Worm (Caenorhabditis elegans) whole organism, L4 larva: ENCODE data around the gene T03D8.6.

Experiments
- D1046.2 ChIP-seq: fragments of 200-800 bp; sonication (Bioruptor generic); IDR thresholded peaks from 2 replicates; pipeline ENCODE4 v1.3.6; 2022; ENCODE audit warnings: missing genetic modification characterization, missing compliant biosample characterization
- F37D6.2 ChIP-seq: sonication (generic microtip); optimal IDR thresholded peaks from 2 replicates; lab custom pipeline; 2016; ENCODE audit warnings: mild to moderate bottlenecking, missing genetic modification characterization, missing compliant biosample characterization
- F49E8.2 ChIP-seq: sonication (generic microtip); optimal IDR thresholded peaks from 2 replicates; lab custom pipeline; 2016; ENCODE audit warnings: missing compliant biosample characterization, mild to moderate bottlenecking, missing genetic modification characterization, borderline replicate concordance
- R02D3.7 ChIP-seq: fragments of 150-350 bp; sonication (generic microtip); optimal IDR thresholded peaks from 3 replicates; lab custom pipeline; 2014; ENCODE audit warnings: missing biosample characterization, missing genetic modification characterization
- T20F7.1 ChIP-seq: fragments of 200-800 bp; sonication (Bioruptor generic); optimal IDR thresholded peaks from 2 replicates; lab custom pipeline; 2018; ENCODE audit warnings: mild to moderate bottlenecking, missing genetic modification characterization, missing compliant biosample characterization
- T26A8.4 ChIP-seq: fragments of 200-800 bp; sonication (Bioruptor generic); IDR thresholded peaks from 2 replicates; pipeline ENCODE4 v1.3.6; 2022; ENCODE audit warnings: missing genetic modification characterization, missing compliant biosample characterization
- Y105C5A.15 ChIP-seq: fragments of 200-800 bp; sonication (Bioruptor generic); IDR thresholded peaks from 2 replicates; pipeline ENCODE4 v1.3.6; 2022; ENCODE audit warnings: missing genetic modification characterization, missing compliant biosample characterization
- Y48G9A.11 ChIP-seq: fragments of 200-800 bp; sonication (Bioruptor generic); IDR thresholded peaks from 2 replicates; pipeline ENCODE4 v1.3.6; 2022; ENCODE audit warnings: missing genetic modification reagents, missing genetic modification characterization, missing compliant biosample characterization
- Y5F2A.4 ChIP-seq: fragments of 200-800 bp; sonication (Bioruptor generic); optimal IDR thresholded peaks from 2 replicates; lab custom pipeline; 2018; ENCODE audit warnings: mild to moderate bottlenecking, missing genetic modification characterization, missing compliant biosample characterization
- aha-1 ChIP-seq: fragments of 150-350 bp; peaks from one replicate; lab custom pipeline; 2014; ENCODE audit warnings: missing biosample characterization, missing genetic modification characterization
- attf-4 ChIP-seq: sonication (generic microtip); optimal IDR thresholded peaks from 3 replicates; lab custom pipeline; 2017; ENCODE audit warnings: missing biosample characterization, missing genetic modification characterization
- ceh-28 ChIP-seq: fragments of 150-350 bp; optimal IDR thresholded peaks from 2 replicates; lab custom pipeline; 2014; ENCODE audit warnings: missing biosample characterization, missing genetic modification reagents, missing genetic modification characterization
- ceh-32 ChIP-seq: sonication (generic microtip); optimal IDR thresholded peaks from 2 replicates; lab custom pipeline; 2016; ENCODE audit warnings: mild to moderate bottlenecking, missing genetic modification characterization, missing compliant biosample characterization; ENCODE audit not compliant: poor library complexity
- ceh-82 ChIP-seq: sonication (generic microtip); optimal IDR thresholded peaks from 2 replicates; lab custom pipeline; 2017; ENCODE audit warnings: missing biosample characterization, missing genetic modification characterization
- ces-1 ChIP-seq: fragments of 150-350 bp; sonication (generic microtip); optimal IDR thresholded peaks from 4 replicates; lab custom pipeline; 2014; ENCODE audit warnings: missing biosample characterization, missing genetic modification reagents, missing genetic modification characterization
- daf-16 ChIP-seq, 3 experiments: sonication (generic microtip); optimal IDR thresholded peaks; 2 replicates each; lab custom pipeline; 2016 to 2017; ENCODE audit warnings: missing genetic modification characterization in 3 of 3, missing genetic modification reagents in 3 of 3, mild to moderate bottlenecking in 2 of 3, missing compliant biosample characterization in 2 of 3, missing biosample characterization in 1 of 3, moderate library complexity in 1 of 3
- daf-19 ChIP-seq: fragments of 200-800 bp; sonication (Bioruptor generic); conservative IDR thresholded peaks from 2 replicates; pipeline ENCODE4 v1.3.6; 2022; ENCODE audit warnings: missing genetic modification characterization, missing compliant biosample characterization
- dmd-6 ChIP-seq: fragments of 200-800 bp; sonication (Bioruptor generic); IDR thresholded peaks from 2 replicates; pipeline ENCODE4 v1.3.6; 2022; ENCODE audit warnings: missing genetic modification reagents, missing genetic modification characterization, missing compliant biosample characterization
- dve-1 ChIP-seq: sonication (generic microtip); optimal IDR thresholded peaks from 2 replicates; lab custom pipeline; 2017; ENCODE audit warnings: antibody characterized with exemption, mild to moderate bottlenecking, missing genetic modification characterization, missing compliant biosample characterization; ENCODE audit not compliant: insufficient read depth
- fos-1 ChIP-seq: fragments of 150-350 bp; optimal IDR thresholded peaks from 2 replicates; lab custom pipeline; 2014; ENCODE audit warnings: missing biosample characterization, missing genetic modification characterization
- gei-8 ChIP-seq: fragments of 200-800 bp; sonication (Bioruptor generic); optimal IDR thresholded peaks from 2 replicates; lab custom pipeline; 2018; ENCODE audit warnings: mild to moderate bottlenecking, missing genetic modification characterization, missing compliant biosample characterization
- hif-1 ChIP-seq, 2 experiments: sonication (generic microtip); optimal IDR thresholded peaks; 2 replicates each; lab custom pipeline; 2016 to 2017; ENCODE audit warnings: missing compliant biosample characterization in 2 of 2, missing genetic modification characterization in 2 of 2, missing genetic modification reagents in 2 of 2, missing genotype in 2 of 2, mild to moderate bottlenecking in 1 of 2
- hlh-30 ChIP-seq: sonication (generic microtip); optimal IDR thresholded peaks from 2 replicates; lab custom pipeline; 2017; ENCODE audit warnings: antibody characterized with exemption, mild to moderate bottlenecking, missing genetic modification characterization, missing compliant biosample characterization; ENCODE audit not compliant: insufficient read depth
- lin-1 ChIP-seq: fragments of 200-800 bp; sonication (Bioruptor generic); IDR thresholded peaks from 2 replicates; pipeline ENCODE4 v1.3.6; 2022; ENCODE audit warnings: missing genetic modification reagents, missing genetic modification characterization, missing compliant biosample characterization
- lin-29 ChIP-seq: fragments of 200-800 bp; sonication (Bioruptor generic); IDR thresholded peaks from 2 replicates; pipeline ENCODE4 v1.3.6; 2022; ENCODE audit warnings: missing genetic modification reagents, missing genetic modification characterization, missing compliant biosample characterization
- lin-38 ChIP-seq: fragments of 200-800 bp; sonication (Bioruptor generic); IDR thresholded peaks from 2 replicates; pipeline ENCODE4 v1.3.6; 2022; ENCODE audit warnings: missing genetic modification reagents, missing genetic modification characterization, missing compliant biosample characterization
- lin-39 ChIP-seq: fragments of 150-350 bp; optimal IDR thresholded peaks from 2 replicates; lab custom pipeline; 2014; ENCODE audit warnings: missing biosample characterization, missing genetic modification reagents, missing genetic modification characterization
- lsy-2 ChIP-seq, 2 experiments: fragments of 150-350 bp in 1 of 2; sonication (generic microtip) in 1 of 2; optimal IDR thresholded peaks; 2 replicates each; lab custom pipeline; 2014 to 2017; ENCODE audit warnings: missing biosample characterization in 2 of 2, missing genetic modification characterization in 2 of 2
- madf-9 ChIP-seq: fragments of 200-800 bp; sonication (Bioruptor generic); conservative IDR thresholded peaks from 2 replicates; pipeline ENCODE4 v1.3.6; 2022; ENCODE audit warnings: missing genetic modification reagents, missing genetic modification characterization, missing compliant biosample characterization
- mdt-29 ChIP-seq: fragments of 200-800 bp; sonication (Bioruptor generic); IDR thresholded peaks from 2 replicates; pipeline ENCODE4 v1.3.6; 2022; ENCODE audit warnings: missing genetic modification reagents, missing genetic modification characterization, missing compliant biosample characterization
- mep-1 ChIP-seq: fragments of 150-350 bp; sonication (generic microtip); optimal IDR thresholded peaks from 3 replicates; lab custom pipeline; 2014; ENCODE audit warnings: missing biosample characterization, missing genetic modification characterization
- mxl-2 ChIP-seq: fragments of 200-800 bp; sonication (Bioruptor generic); conservative IDR thresholded peaks from 2 replicates; pipeline ENCODE4 v1.3.6; 2022; ENCODE audit warnings: missing genetic modification reagents, missing genetic modification characterization, missing compliant biosample characterization
- mxl-3 ChIP-seq: fragments of 200-800 bp; sonication (Bioruptor generic); optimal IDR thresholded peaks from 2 replicates; lab custom pipeline; 2018; ENCODE audit warnings: mild to moderate bottlenecking, missing genetic modification characterization, missing compliant biosample characterization
- nhr-102 ChIP-seq: sonication (generic microtip); optimal IDR thresholded peaks from 2 replicates; lab custom pipeline; 2016; ENCODE audit warnings: mild to moderate bottlenecking, missing genetic modification characterization, moderate library complexity, missing compliant biosample characterization
- nhr-11 ChIP-seq: fragments of 150-350 bp; optimal IDR thresholded peaks from 2 replicates; lab custom pipeline; 2014; ENCODE audit warnings: missing biosample characterization, missing genetic modification characterization
- nhr-41 ChIP-seq: fragments of 200-800 bp; sonication (Bioruptor generic); IDR thresholded peaks from 2 replicates; pipeline ENCODE4 v1.3.6; 2022; ENCODE audit warnings: missing genetic modification reagents, missing genetic modification characterization, missing compliant biosample characterization
- nhr-48 ChIP-seq: sonication (generic microtip); optimal IDR thresholded peaks from 2 replicates; lab custom pipeline; 2016; ENCODE audit warnings: mild to moderate bottlenecking, missing genetic modification characterization, missing compliant biosample characterization
- nhr-6 ChIP-seq: fragments of 150-350 bp; optimal IDR thresholded peaks from 2 replicates; lab custom pipeline; 2014; ENCODE audit warnings: missing biosample characterization, missing genetic modification characterization
- nhr-76 ChIP-seq: fragments of 150-350 bp; optimal IDR thresholded peaks from 2 replicates; lab custom pipeline; 2014; ENCODE audit warnings: missing biosample characterization, missing genetic modification characterization
- pha-4 ChIP-seq, 2 experiments: fragments of 150-350 bp in 1 of 2; fragments of 200-800 bp in 1 of 2; sonication (Bioruptor generic) in 1 of 2; IDR thresholded peaks in 1 of 2; optimal IDR thresholded peaks in 1 of 2; 2 replicates each; pipeline versions ENCODE4 v1.3.6 to Lab custom; 2014 to 2022; ENCODE audit warnings: missing genetic modification characterization in 2 of 2, missing genetic modification reagents in 2 of 2, missing biosample characterization in 1 of 2, missing compliant biosample characterization in 1 of 2
- pqm-1 ChIP-seq: sonication (generic microtip); optimal IDR thresholded peaks from 2 replicates; lab custom pipeline; 2017; ENCODE audit warnings: missing biosample characterization, missing genetic modification characterization
- snpc-1.2 ChIP-seq: fragments of 200-800 bp; sonication (Bioruptor generic); IDR thresholded peaks from 2 replicates; pipeline ENCODE4 v1.3.6; 2022; ENCODE audit warnings: missing genetic modification reagents, missing genetic modification characterization, missing compliant biosample characterization
- spr-3 ChIP-seq: fragments of 200-800 bp; sonication (Bioruptor generic); optimal IDR thresholded peaks from 2 replicates; lab custom pipeline; 2018; ENCODE audit warnings: mild to moderate bottlenecking, missing genetic modification characterization, missing compliant biosample characterization
- tra-1 ChIP-seq: fragments of 200-800 bp; sonication (Bioruptor generic); IDR thresholded peaks from 2 replicates; pipeline ENCODE4 v1.3.6; 2022; ENCODE audit warnings: missing genetic modification reagents, missing genetic modification characterization, missing compliant biosample characterization
- vab-7 ChIP-seq: fragments of 200-800 bp; sonication (Bioruptor generic); IDR thresholded peaks from 2 replicates; pipeline ENCODE4 v1.3.6; 2022; ENCODE audit warnings: missing genetic modification reagents, missing genetic modification characterization, missing compliant biosample characterization
- zip-11 ChIP-seq: fragments of 200-800 bp; sonication (Bioruptor generic); IDR thresholded peaks from 2 replicates; pipeline ENCODE4 v1.3.6; 2022; ENCODE audit warnings: missing genetic modification characterization, missing compliant biosample characterization
- ztf-7 ChIP-seq: fragments of 150-350 bp; optimal IDR thresholded peaks from 2 replicates; lab custom pipeline; 2014; ENCODE audit warnings: missing biosample characterization, missing genetic modification characterization

T03D8.6 gene

ce11 chrV:20778886-20779285 lies 41.2 kb downstream of the T03D8.6 start (continued):
- TF ChIP-seq ceh-28 (tag; lab: Kevin White, UChicago) (peak; percentile 10), attf-4 (no peak), nhr-11 (tag; lab: Kevin White, UChicago) (no peak), ceh-82 (no peak), daf-19 (no peak), nhr-102 (tag; lab: Kevin White, UChicago) (no peak), vab-7 (no peak), mxl-2 (no peak), daf-16 (GFP tag; optimal IDR thresholded peaks at IDR 0.05; lab: Kevin White, UChicago) (no peak), daf-16 (tag; optimal IDR thresholded peaks at IDR 0.05; lab: Kevin White, UChicago) (peak; percentile 71), gei-8 (GFP tag; lab: Kevin White, UChicago) (no peak), pqm-1 (tag; lab: Kevin White, UChicago) (peak; percentile 13), dmd-6 (GFP tag; lab: Robert Waterston, UW) (peak; percentile 36; the same call in 1 of the 2 replicates), spr-3 (GFP tag; lab: Kevin White, UChicago) (no peak), zip-11 (GFP tag; lab: Robert Waterston, UW) (no peak), nhr-6 (tag; lab: Kevin White, UChicago) (no peak), mep-1 (tag; lab: Kevin White, UChicago) (no peak), lsy-2 (tag; optimal IDR thresholded peaks at IDR 0.05; lab: Kevin White, UChicago) (no peak), snpc-1.2 (no peak), nhr-41 (GFP tag; lab: Robert Waterston, UW) (no peak), nhr-76 (tag; lab: Kevin White, UChicago) (no peak)

ce11 chrV:20778257-20778697 lies 41.9 kb downstream of the T03D8.6 start:
- TF ChIP-seq daf-19 (peak; percentile 66; the same call in 1 of the 2 replicates), nhr-11 (tag; lab: Kevin White, UChicago) (peak; percentile 96), T20F7.1 (GFP tag; lab: Kevin White, UChicago) (peak; percentile 71), daf-16 (GFP tag; optimal IDR thresholded peaks at IDR 0.05; lab: Kevin White, UChicago) (peak; percentile 80 to 84), daf-16 (tag; optimal IDR thresholded peaks at IDR 0.05; lab: Kevin White, UChicago) (peak; percentile 72), ceh-32 (peak; percentile 69), hif-1 (tag; optimal IDR thresholded peaks at IDR 0.05; lab: Kevin White, UChicago) (peak; percentile 83 to 97), pha-4 (GFP tag; IDR thresholded peaks at IDR 0.05; lab: Robert Waterston, UW) (peak; percentile 82), pha-4 (tag; optimal IDR thresholded peaks at IDR 0.05; lab: Kevin White, UChicago) (peak; percentile 100), hlh-30 (peak; percentile 99), ces-1 (GFP tag; lab: Kevin White, UChicago) (peak; percentile 69), Y5F2A.4 (GFP tag; lab: Kevin White, UChicago) (peak; percentile 44), nhr-48 (peak; percentile 97), mxl-3 (GFP tag; lab: Kevin White, UChicago) (peak; percentile 99), dve-1 (peak; percentile 99), lin-1 (GFP tag; lab: Robert Waterston, UW) (peak; percentile 78), gei-8 (GFP tag; lab: Kevin White, UChicago) (peak; percentile 73), aha-1 (tag; lab: Kevin White, UChicago) (peak; percentile 100), Y105C5A.15 (GFP tag; lab: Robert Waterston, UW) (no peak), lin-29 (GFP tag; lab: Robert Waterston, UW) (peak; percentile 62), fos-1 (tag; lab: Kevin White, UChicago) (no peak), F37D6.2 (tag; lab: Kevin White, UChicago) (peak; percentile 89), tra-1 (GFP tag; lab: Robert Waterston, UW) (peak; percentile 74), lin-39 (no peak), mdt-29 (GFP tag; lab: Robert Waterston, UW) (0 out of 2 replicates have a peak, but pooled peaks have one; percentile 80), R02D3.7 (tag; lab: Kevin White, UChicago) (no peak), nhr-6 (tag; lab: Kevin White, UChicago) (peak; percentile 79), Y48G9A.11 (no peak), lsy-2 (tag; optimal IDR thresholded peaks at IDR 0.05; lab: Kevin White, UChicago) (peak; percentile 90 to 93), lin-38 (GFP tag; lab: Robert Waterston, UW) (peak; percentile 65), ztf-7 (peak; percentile 40), madf-9 (GFP tag; lab: Robert Waterston, UW) (peak; percentile 69; the same call in 1 of the 2 replicates), F49E8.2 (tag; lab: Kevin White, UChicago) (no peak), T26A8.4 (GFP tag; lab: Robert Waterston, UW) (peak; percentile 84), nhr-76 (tag; lab: Kevin White, UChicago) (peak; percentile 66), D1046.2 (peak; percentile 26; the same call in 1 of the 2 replicates)
